Worm (Caenorhabditis elegans): Measurements from ENCODE around the gene kin-26.

The kin-26 gene

DNA sequence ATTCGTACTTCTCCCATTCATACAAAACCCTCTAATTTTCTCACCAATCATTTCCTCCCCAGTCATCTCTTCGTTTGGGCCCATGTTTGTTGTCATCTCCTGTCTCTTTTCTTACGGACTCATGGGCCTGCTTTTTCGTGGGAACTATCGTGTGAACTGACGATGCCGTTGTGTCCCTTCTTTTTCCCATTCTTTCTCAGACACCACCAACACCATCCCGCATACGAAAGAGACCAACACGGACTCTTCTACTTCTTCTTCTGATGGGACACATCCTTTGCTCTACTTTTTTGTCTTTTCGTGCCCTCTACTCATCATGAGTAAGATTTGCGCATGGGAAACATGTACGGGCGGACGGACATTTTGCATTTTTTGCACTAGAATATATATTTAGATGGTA lies 27.4 kb downstream of the kin-26 start:
- no peak for TF ChIP-seq efl-1 (optimal IDR thresholded peaks at IDR 0.05)
- peak in 1 of 2 experiments; percentile 73 for TF ChIP-seq efl-1 (GFP tag; optimal IDR thresholded peaks at IDR 0.05 in 1 of 2)
- TF ChIP-seq ztf-4 (tag; optimal IDR thresholded peaks at IDR 0.05) = no peak

- TF ChIP-seq ztf-4 (tag; optimal IDR thresholded peaks at IDR 0.05) (no peak), nhr-237 (tag; optimal IDR thresholded peaks at IDR 0.05) (no peak), zip-4 (GFP tag; optimal IDR thresholded peaks at IDR 0.05) (no peak), egl-27 (tag; optimal IDR thresholded peaks at IDR 0.05) (no peak)
Observed at ce11 chrIV:7849235-7849634, 28.4 kb downstream of the kin-26 start.

- TF ChIP-seq lin-35 (GFP tag; optimal IDR thresholded peaks at IDR 0.05) (peak in 1 of 2 experiments; percentile 54), mep-1 (tag; optimal IDR thresholded peaks at IDR 0.05) (peak; percentile 5), efl-1 (optimal IDR thresholded peaks at IDR 0.05) (peak; percentile 36 to 51), efl-1 (GFP tag; optimal IDR thresholded peaks at IDR 0.05 in 1 of 2) (peak; percentile 59 to 92), blmp-1 (tag; optimal IDR thresholded peaks at IDR 0.05) (peak; percentile 3), swsn-7 (tag; optimal IDR thresholded peaks at IDR 0.05) (no peak), dpl-1 (GFP tag; optimal IDR thresholded peaks at IDR 0.05) (peak in 2 of 3 experiments; percentile 44 to 64), nhr-237 (tag; optimal IDR thresholded peaks at IDR 0.05) (no peak)
Observed at ce11 chrIV:7846386-7846785, 31.3 kb downstream of the kin-26 start, which contains the start of gene C06A6.2. TSS of gene C06A6.2 (plus strand) at chrIV:7846622.

DNA sequence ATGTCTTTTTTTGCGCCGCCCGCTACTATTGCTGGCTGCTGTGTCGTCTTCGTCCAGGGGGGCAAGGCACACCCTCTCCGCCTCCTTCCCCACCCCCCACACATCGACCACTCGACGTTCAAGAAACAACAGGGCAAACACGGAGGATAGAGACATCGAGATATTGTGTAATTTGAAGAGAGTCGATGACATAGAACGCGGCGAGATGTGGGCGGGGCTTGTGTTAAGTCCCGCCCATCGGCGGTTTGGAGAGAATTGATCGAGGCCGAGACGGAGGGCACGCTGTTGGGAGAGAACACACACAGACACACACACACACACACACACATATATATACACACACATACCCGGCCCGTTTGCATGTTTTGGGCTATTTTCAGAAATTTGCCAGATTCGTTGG lies 32.1 kb downstream of the kin-26 start:
- TF ChIP-seq nhr-77 (tag; optimal IDR thresholded peaks at IDR 0.05) (peak; percentile 21), ztf-11 (tag; optimal IDR thresholded peaks at IDR 0.05) (peak in 1 of 2 experiments; percentile 70), nhr-76 (tag; optimal IDR thresholded peaks at IDR 0.05) (no peak), lin-15B (tag; optimal IDR thresholded peaks at IDR 0.05) (peak; percentile 15), tbx-2 (tag; optimal IDR thresholded peaks at IDR 0.05) (peak; percentile 76), ceh-90 (tag; optimal IDR thresholded peaks at IDR 0.05) (no peak), fkh-4 (tag; optimal IDR thresholded peaks at IDR 0.05; ENCODE audit: borderline replicate concordance) (no peak), sup-37 (GFP tag; optimal IDR thresholded peaks at IDR 0.05) (no peak), ceh-8 (GFP tag; optimal IDR thresholded peaks at IDR 0.05) (peak; percentile 51), C34B4.2 (tag; optimal IDR thresholded peaks at IDR 0.05) (no peak), egl-13 (tag; optimal IDR thresholded peaks at IDR 0.05) (peak; percentile 66), rnt-1 (tag; optimal IDR thresholded peaks at IDR 0.05) (peak; percentile 67), egl-27 (tag; optimal IDR thresholded peaks at IDR 0.05) (peak in 1 of 2 experiments; percentile 18), hpl-2 (GFP tag; optimal IDR thresholded peaks at IDR 0.05) (no peak), zag-1 (tag; optimal IDR thresholded peaks at IDR 0.05) (no peak), snpc-4 (tag; optimal IDR thresholded peaks at IDR 0.05) (peak; percentile 43), lin-13 (GFP tag; optimal IDR thresholded peaks at IDR 0.05) (peak; percentile 32), fkh-10 (GFP tag; optimal IDR thresholded peaks at IDR 0.05) (peak; percentile 41), nhr-28 (tag; optimal IDR thresholded peaks at IDR 0.05) (no peak), nhr-237 (tag; optimal IDR thresholded peaks at IDR 0.05) (no peak), ceh-63 (GFP tag; optimal IDR thresholded peaks at IDR 0.05) (no peak), pqm-1 (tag; optimal IDR thresholded peaks at IDR 0.05) (no peak), C04F5.9 (tag; optimal IDR thresholded peaks at IDR 0.05) (peak; percentile 1), nhr-20 (tag; optimal IDR thresholded peaks at IDR 0.05) (peak; percentile 78), unc-30 (tag; optimal IDR thresholded peaks at IDR 0.05) (no peak), ama-1 (optimal IDR thresholded peaks at IDR 0.05) (no peak), fos-1 (tag; optimal IDR thresholded peaks at IDR 0.05) (peak; percentile 41), nhr-19 (GFP tag; conservative IDR thresholded peaks at IDR 0.05) (peak; percentile 73), snu-23 (GFP tag; optimal IDR thresholded peaks at IDR 0.05) (peak; percentile 86), ces-1 (GFP tag; optimal IDR thresholded peaks at IDR 0.05) (no peak), ztf-4 (tag; optimal IDR thresholded peaks at IDR 0.05) (peak; percentile 61), lin-39 (tag; optimal IDR thresholded peaks at IDR 0.05) (no peak), aly-2 (tag; optimal IDR thresholded peaks at IDR 0.05) (no peak), nhr-71 (tag; optimal IDR thresholded peaks at IDR 0.05) (peak; percentile 85), efl-3 (GFP tag; optimal IDR thresholded peaks at IDR 0.05) (no peak), lir-3 (tag; optimal IDR thresholded peaks at IDR 0.05; ENCODE audit: poor library complexity) (no peak), C16A3.4 (tag; optimal IDR thresholded peaks at IDR 0.05) (no peak), dpl-1 (GFP tag; optimal IDR thresholded peaks at IDR 0.05) (peak; percentile 39 to 54 (median 52)), ets-5 (GFP tag; IDR thresholded peaks at IDR 0.05) (no peak), hlh-4 (tag; optimal IDR thresholded peaks at IDR 0.05) (no peak)

Data from whole organism, L1 larva.